In genomic region chr3L:5182994-5183566, dm6 we compare ENCODE assay signal across 2 fruit fly cellular contexts.
TF ChIP-seq lines count a peak whose summit lies in the region.

No protein-coding gene starts in this region.

TF ChIP-seq in whole organism, embryonic, 481 proteins besides CTCF, POLR2A, EP300 and RAD21 (continued from another document):
- TF ChIP-seq Pdp1 (GFP tag; optimal IDR thresholded peaks at IDR 0.05; lab: Kevin White, UChicago): no peak
- TF ChIP-seq CG1647 (GFP tag; optimal IDR thresholded peaks at IDR 0.05; lab: Kevin White, UChicago): peak; percentile 15
- no peak for TF ChIP-seq Lim3 (GFP tag; IDR thresholded peaks at IDR 0.05; lab: Robert Waterston, UW)
- TF ChIP-seq nmo (GFP tag; optimal IDR thresholded peaks at IDR 0.05; lab: Kevin White, UChicago): peak; percentile 17
- TF ChIP-seq seq (GFP tag; IDR thresholded peaks at IDR 0.05; lab: Robert Waterston, UW): peak; percentile 11; the same call in 1 of the 2 replicates
- TF ChIP-seq cwo (GFP tag; optimal IDR thresholded peaks at IDR 0.05; lab: Kevin White, UChicago): peak; percentile 20
- peak; percentile 8 for TF ChIP-seq mam (GFP tag; optimal IDR thresholded peaks at IDR 0.05; lab: Kevin White, UChicago)
- TF ChIP-seq inv (GFP tag; IDR thresholded peaks at IDR 0.05; lab: Robert Waterston, UW; ENCODE audit: partially characterized antibody): no peak
- TF ChIP-seq CG2678 (tag; optimal IDR thresholded peaks at IDR 0.05; lab: Kevin White, UChicago): peak; percentile 42
- peak; percentile 64 for TF ChIP-seq ftz-f1 (GFP tag; optimal IDR thresholded peaks at IDR 0.05; lab: Kevin White, UChicago)
- peak; percentile 68 for TF ChIP-seq Med (GFP tag; lab: Kevin White, UChicago)
- TF ChIP-seq nerfin-1 (tag; optimal IDR thresholded peaks at IDR 0.05; lab: Kevin White, UChicago): peak; percentile 32
- TF ChIP-seq tin (GFP tag; optimal IDR thresholded peaks at IDR 0.05; lab: Kevin White, UChicago): peak; percentile 3
- TF ChIP-seq az2 (GFP tag; optimal IDR thresholded peaks at IDR 0.05; lab: Kevin White, UChicago): peak; percentile 8
- no peak for TF ChIP-seq chif (GFP tag; optimal IDR thresholded peaks at IDR 0.05; lab: Kevin White, UChicago)
- TF ChIP-seq ind (GFP tag; optimal IDR thresholded peaks at IDR 0.05; lab: Kevin White, UChicago): peak; percentile 6
- TF ChIP-seq sd (tag; optimal IDR thresholded peaks at IDR 0.05; lab: Kevin White, UChicago): peak; percentile 3
- TF ChIP-seq Meics (GFP tag; optimal IDR thresholded peaks at IDR 0.05; lab: Kevin White, UChicago): peak; percentile 3
- TF ChIP-seq Rfx (GFP tag; IDR thresholded peaks at IDR 0.05; lab: Robert Waterston, UW): peak; percentile 52
- TF ChIP-seq slbo (GFP tag; IDR thresholded peaks at IDR 0.05; lab: Robert Waterston, UW): 0 out of 2 replicates have a peak, but pooled peaks have one; percentile 21
- TF ChIP-seq CG16813 (GFP tag; IDR thresholded peaks at IDR 0.05; lab: Robert Waterston, UW; ENCODE audit: partially characterized antibody): no peak
- peak; percentile 2 for TF ChIP-seq CG12659 (GFP tag; optimal IDR thresholded peaks at IDR 0.05; lab: Kevin White, UChicago)

TF ChIP-seq in whole organism, prepupa, 60 proteins besides CTCF, POLR2A, EP300 and RAD21 (continued from another document):
- TF ChIP-seq fd85E (GFP tag; optimal IDR thresholded peaks at IDR 0.05; lab: Kevin White, UChicago) (no peak), net (GFP tag; optimal IDR thresholded peaks at IDR 0.05; lab: Kevin White, UChicago) (no peak), achi (GFP tag; optimal IDR thresholded peaks at IDR 0.05; lab: Kevin White, UChicago) (peak; percentile 20), Ets21C (GFP tag; optimal IDR thresholded peaks at IDR 0.05; lab: Kevin White, UChicago) (peak; percentile 25), CG8119 (GFP tag; IDR thresholded peaks at IDR 0.05; lab: Robert Waterston, UW) (0 out of 3 replicates have a peak, but pooled peaks have one; percentile 25), CG6792 (GFP tag; optimal IDR thresholded peaks at IDR 0.05; lab: Kevin White, UChicago) (peak; percentile 19), CG10669 (GFP tag; optimal IDR thresholded peaks at IDR 0.05; lab: Kevin White, UChicago) (peak; percentile 25), OdsH (GFP tag; optimal IDR thresholded peaks at IDR 0.05; lab: Kevin White, UChicago) (peak; percentile 59), pdm3 (GFP tag; optimal IDR thresholded peaks at IDR 0.05; lab: Kevin White, UChicago) (peak; percentile 54), CG4318 (GFP tag; optimal IDR thresholded peaks at IDR 0.05; lab: Kevin White, UChicago) (no peak), CG34406 (GFP tag; optimal IDR thresholded peaks at IDR 0.05; lab: Kevin White, UChicago) (peak; percentile 54), CG11902 (GFP tag; optimal IDR thresholded peaks at IDR 0.05; lab: Kevin White, UChicago) (peak; percentile 2), acj6 (GFP tag; optimal IDR thresholded peaks at IDR 0.05; lab: Kevin White, UChicago) (peak; percentile 66), Gug (GFP tag; IDR thresholded peaks at IDR 0.05; lab: Robert Waterston, UW) (no peak), Lpt (GFP tag; optimal IDR thresholded peaks at IDR 0.05; lab: Kevin White, UChicago) (no peak), CG6276 (GFP tag; optimal IDR thresholded peaks at IDR 0.05; lab: Kevin White, UChicago) (no peak), spab (GFP tag; optimal IDR thresholded peaks at IDR 0.05; lab: Kevin White, UChicago) (no peak), Smox (GFP tag; optimal IDR thresholded peaks at IDR 0.05; lab: Kevin White, UChicago) (peak; percentile 55), Eip75B (GFP tag; optimal IDR thresholded peaks at IDR 0.05; lab: Kevin White, UChicago) (no peak), CG6854 (GFP tag; optimal IDR thresholded peaks at IDR 0.05; lab: Kevin White, UChicago) (no peak), Met (GFP tag; optimal IDR thresholded peaks at IDR 0.05; lab: Kevin White, UChicago) (peak; percentile 73), Hr4 (GFP tag; optimal IDR thresholded peaks at IDR 0.05; lab: Kevin White, UChicago) (peak; percentile 10), fd59A (GFP tag; optimal IDR thresholded peaks at IDR 0.05; lab: Kevin White, UChicago) (no peak), dsx (GFP tag; optimal IDR thresholded peaks at IDR 0.05; lab: Kevin White, UChicago; ENCODE audit: poor library complexity, severe bottlenecking) (no peak), Blimp-1 (GFP tag; optimal IDR thresholded peaks at IDR 0.05; lab: Kevin White, UChicago) (no peak), CG32006 (GFP tag; optimal IDR thresholded peaks at IDR 0.05; lab: Kevin White, UChicago) (peak; percentile 34), CG1621 (tag; optimal IDR thresholded peaks at IDR 0.05; lab: Kevin White, UChicago) (no peak), eg (GFP tag; IDR thresholded peaks at IDR 0.05; lab: Robert Waterston, UW) (0 out of 3 replicates have a peak, but pooled peaks have one; percentile 9), topi (GFP tag; optimal IDR thresholded peaks at IDR 0.05; lab: Kevin White, UChicago) (peak; percentile 62), CG6163 (GFP tag; IDR thresholded peaks at IDR 0.05; lab: Robert Waterston, UW) (peak; percentile 67), CG3919 (GFP tag; optimal IDR thresholded peaks at IDR 0.05; lab: Kevin White, UChicago) (peak; percentile 49), CG8319 (GFP tag; optimal IDR thresholded peaks at IDR 0.05; lab: Kevin White, UChicago) (peak; percentile 14), Eip78C (GFP tag; lab: Kevin White, UChicago) (peak; percentile 73), CG6808 (GFP tag; optimal IDR thresholded peaks at IDR 0.05; lab: Kevin White, UChicago) (no peak), vri (GFP tag; optimal IDR thresholded peaks at IDR 0.05; lab: Kevin White, UChicago) (peak; percentile 35), svp (GFP tag; lab: Kevin White, UChicago) (peak; percentile 78)
